Worm (Caenorhabditis elegans): Measurements from ENCODE around the gene aagr-2.
A peak's percentile ranks its signal among the peaks of the same experiment; 100 is the strongest.

aagr-2 gene

ce11 chrII:4942397-4942796 lies 17.3 kb upstream of the aagr-2 start (continued):
- TF ChIP-seq ets-4 (GFP tag; optimal IDR thresholded peaks at IDR 0.05) (no peak), ama-1 (optimal IDR thresholded peaks at IDR 0.05) (peak; percentile 83), ama-1 (GFP tag; optimal IDR thresholded peaks at IDR 0.05) (peak; percentile 31 to 54), B0035.1 (tag; optimal IDR thresholded peaks at IDR 0.05) (no peak), F49E8.2 (tag; optimal IDR thresholded peaks at IDR 0.05; ENCODE audit: insufficient read depth) (peak; percentile 46), F57A8.1 (GFP tag; optimal IDR thresholded peaks at IDR 0.05) (no peak), bed-2 (GFP tag; IDR thresholded peaks at IDR 0.05) (no peak), let-607 (tag; optimal IDR thresholded peaks at IDR 0.05) (peak in 1 of 2 experiments; percentile 40), ceh-58 (GFP tag; IDR thresholded peaks at IDR 0.05) (0 out of 2 replicates have a peak, but pooled peaks have one; percentile 56), B0336.3 (GFP tag; IDR thresholded peaks at IDR 0.05) (peak; percentile 60), repo-1 (tag; optimal IDR thresholded peaks at IDR 0.05) (peak; percentile 89), dpff-1 (tag; optimal IDR thresholded peaks at IDR 0.05) (no peak), ekl-4 (GFP tag; IDR thresholded peaks at IDR 0.05) (peak; percentile 59; the same call in 1 of the 2 replicates), rpc-1 (optimal IDR thresholded peaks at IDR 0.05) (peak; percentile 73), rpc-1 (tag; optimal IDR thresholded peaks at IDR 0.05) (peak; percentile 77), efl-1 (GFP tag; optimal IDR thresholded peaks at IDR 0.05) (no peak), snpc-4 (GFP tag; optimal IDR thresholded peaks at IDR 0.05) (peak; percentile 64), snpc-4 (tag; optimal IDR thresholded peaks at IDR 0.05) (peak in 3 of 4 experiments; percentile 24 to 56 (median 29)), nhr-179 (tag; optimal IDR thresholded peaks at IDR 0.05) (no peak), lsy-27 (tag; optimal IDR thresholded peaks at IDR 0.05; ENCODE audit: borderline replicate concordance, insufficient read depth) (no peak), ztf-26 (tag; optimal IDR thresholded peaks at IDR 0.05) (peak; percentile 85), Y95B8A.8 (GFP tag; IDR thresholded peaks at IDR 0.05) (peak; percentile 67), tlf-1 (GFP tag; optimal IDR thresholded peaks at IDR 0.05) (no peak), pbrm-1 (GFP tag; IDR thresholded peaks at IDR 0.05) (0 out of 2 replicates have a peak, but pooled peaks have one; percentile 46), him-1 (tag; optimal IDR thresholded peaks at IDR 0.05) (peak; percentile 42), madf-6 (GFP tag; IDR thresholded peaks at IDR 0.05) (peak; percentile 64), fkh-3 (tag; optimal IDR thresholded peaks at IDR 0.05) (peak; percentile 78), aptf-2 (GFP tag; conservative IDR thresholded peaks at IDR 0.05) (no peak), F23B12.7 (tag; optimal IDR thresholded peaks at IDR 0.05; ENCODE audit: insufficient read depth) (peak; percentile 38), Y79H2A.3 (GFP tag; conservative IDR thresholded peaks at IDR 0.05) (no peak), sptf-2 (GFP tag; optimal IDR thresholded peaks at IDR 0.05) (no peak), nhr-120 (GFP tag; IDR thresholded peaks at IDR 0.05) (0 out of 2 replicates have a peak, but pooled peaks have one; percentile 71), snpc-1.1 (tag; optimal IDR thresholded peaks at IDR 0.05; ENCODE audit: insufficient read depth) (no peak), hsf-1 (GFP tag; IDR thresholded peaks at IDR 0.05) (peak; percentile 32; the same call in 1 of the 2 replicates), ccch-3 (GFP tag; optimal IDR thresholded peaks at IDR 0.05) (no peak), nhr-90 (tag; optimal IDR thresholded peaks at IDR 0.05) (peak; percentile 83), D2030.7 (GFP tag; IDR thresholded peaks at IDR 0.05) (peak; percentile 47; the same call in 1 of the 2 replicates), lin-35 (GFP tag; optimal IDR thresholded peaks at IDR 0.05) (peak in 1 of 3 experiments; percentile 30), Y67H2A.10 (GFP tag; conservative IDR thresholded peaks at IDR 0.05) (no peak), akir-1 (GFP tag; optimal IDR thresholded peaks at IDR 0.05) (no peak), attf-6 (GFP tag; IDR thresholded peaks at IDR 0.05) (no peak), Y53F4B.3 (GFP tag; IDR thresholded peaks at IDR 0.05) (peak; percentile 38; the same call in 1 of the 2 replicates), K11D2.4 (GFP tag; IDR thresholded peaks at IDR 0.05) (no peak), bed-1 (GFP tag; IDR thresholded peaks at IDR 0.05) (0 out of 2 replicates have a peak, but pooled peaks have one; percentile 38), Y56A3A.18 (GFP tag; IDR thresholded peaks at IDR 0.05) (peak; percentile 66; the same call in 1 of the 2 replicates), K12H6.12 (tag; optimal IDR thresholded peaks at IDR 0.05) (peak; percentile 18), nhr-80 (tag; optimal IDR thresholded peaks at IDR 0.05) (no peak), nfya-1 (tag; optimal IDR thresholded peaks at IDR 0.05; ENCODE audit: borderline replicate concordance, insufficient read depth) (no peak)

Data from whole organism, young adult.